Fruit fly (Drosophila melanogaster) whole organism, adult: ENCODE results near the gene Erk7.

ENCODE experiments used
- CG11617 ChIP-seq: fragments of 200-800 bp; sonication (Bioruptor generic); optimal IDR thresholded peaks from 2 replicates; lab custom pipeline; 2017; ENCODE audit warnings: mild to moderate bottlenecking, missing biosample characterization, missing genetic modification reagents, missing genetic modification characterization
- CG12768 ChIP-seq: fragments of 200-800 bp; sonication (Bioruptor generic); optimal IDR thresholded peaks from 2 replicates; lab custom pipeline; 2017; ENCODE audit warnings: missing biosample characterization, missing genetic modification characterization, mild to moderate bottlenecking, moderate library complexity, missing genetic modification reagents
- CG14711 ChIP-seq: fragments of 200-800 bp; sonication (Bioruptor generic); optimal IDR thresholded peaks from 2 replicates; lab custom pipeline; 2018; ENCODE audit warnings: missing biosample characterization, mild to moderate bottlenecking, missing genetic modification characterization, moderate library complexity
- CG1620 ChIP-seq: fragments of 200-800 bp; sonication (Bioruptor generic); optimal IDR thresholded peaks from 2 replicates; lab custom pipeline; 2016; ENCODE audit warnings: missing biosample characterization, missing genetic modification characterization
- CG33017 ChIP-seq: fragments of 200-800 bp; sonication (Bioruptor generic); optimal IDR thresholded peaks from 2 replicates; lab custom pipeline; 2018; ENCODE audit warnings: missing biosample characterization, mild to moderate bottlenecking, missing genetic modification characterization, moderate library complexity
- CG5204 ChIP-seq: fragments of 200-800 bp; sonication (Bioruptor generic); optimal IDR thresholded peaks from 2 replicates; lab custom pipeline; 2016; ENCODE audit warnings: missing biosample characterization, missing genetic modification characterization
- CG7045 ChIP-seq: fragments of 200-800 bp; sonication (Bioruptor generic); optimal IDR thresholded peaks from 2 replicates; lab custom pipeline; 2017; ENCODE audit warnings: missing biosample characterization, mild to moderate bottlenecking, missing genetic modification characterization
- CG7101 ChIP-seq: fragments of 200-800 bp; sonication (Bioruptor generic); optimal IDR thresholded peaks from 2 replicates; lab custom pipeline; 2018; ENCODE audit warnings: missing biosample characterization, mild to moderate bottlenecking, missing genetic modification characterization, moderate library complexity
- Clk ChIP-seq: fragments of 200-800 bp; sonication (Bioruptor generic); optimal IDR thresholded peaks from 2 replicates; lab custom pipeline; 2017; ENCODE audit warnings: missing biosample characterization, missing genetic modification characterization
- Crg-1 ChIP-seq: fragments of 200-800 bp; sonication (Bioruptor generic); optimal IDR thresholded peaks from 2 replicates; lab custom pipeline; 2016; ENCODE audit warnings: missing biosample characterization, missing genetic modification characterization
- Hr96 ChIP-seq: fragments of 200-800 bp; sonication (Bioruptor generic); optimal IDR thresholded peaks from 2 replicates; lab custom pipeline; 2016; ENCODE audit warnings: missing biosample characterization, missing genetic modification characterization
- Mnt ChIP-seq: fragments of 200-800 bp; sonication (Bioruptor generic); optimal IDR thresholded peaks from 2 replicates; lab custom pipeline; 2016; ENCODE audit warnings: missing biosample characterization, mild to moderate bottlenecking, missing genetic modification characterization
- bab1 ChIP-seq: fragments of 200-800 bp; sonication (Bioruptor generic); optimal IDR thresholded peaks from 3 replicates; lab custom pipeline; 2019; ENCODE audit warnings: missing biosample characterization, mild to moderate bottlenecking, missing genetic modification characterization, moderate library complexity
- cic ChIP-seq: fragments of 200-800 bp; sonication (Bioruptor generic); optimal IDR thresholded peaks from 2 replicates; lab custom pipeline; 2017; ENCODE audit warnings: missing biosample characterization, mild to moderate bottlenecking, missing genetic modification characterization, moderate library complexity
- cnc ChIP-seq, 2 experiments: fragments of >200 bp; optimal IDR thresholded peaks; 2 replicates each; lab custom pipeline; 2017
- kay ChIP-seq: fragments of 200-800 bp; sonication (Bioruptor generic); peaks from one replicate; lab custom pipeline; 2016; ENCODE audit warnings: missing biosample characterization, missing genetic modification characterization, borderline replicate concordance
- ovo ChIP-seq: fragments of 200-800 bp; sonication (Bioruptor generic); optimal IDR thresholded peaks from 2 replicates; lab custom pipeline; 2016; ENCODE audit warnings: missing biosample characterization, missing genetic modification characterization
- pad ChIP-seq: fragments of 200-800 bp; sonication (Bioruptor generic); optimal IDR thresholded peaks from 3 replicates; lab custom pipeline; 2017; ENCODE audit warnings: missing biosample characterization, missing genetic modification characterization, mild to moderate bottlenecking, moderate library complexity, missing genetic modification reagents
- tj ChIP-seq: fragments of 200-800 bp; sonication (Bioruptor generic); optimal IDR thresholded peaks from 3 replicates; lab custom pipeline; 2017; ENCODE audit warnings: missing biosample characterization, mild to moderate bottlenecking, missing genetic modification characterization, moderate library complexity
- toe ChIP-seq: fragments of 200-800 bp; sonication (Bioruptor generic); optimal IDR thresholded peaks from 2 replicates; lab custom pipeline; 2016; ENCODE audit warnings: missing biosample characterization, missing genetic modification characterization

The Erk7 gene

dm6 chrX:9243417-9243884, 24.0 kb downstream of the Erk7 start, which contains the start of the genes mxc and Larp7:
Gene mxc, minus strand, starts transcription at chrX:9243467.
Gene Larp7, plus strand, starts transcription at chrX:9243817.
- TF ChIP-seq Mnt (GFP tag; lab: Kevin White, UChicago): peak; percentile 67
- TF ChIP-seq CG5204 (GFP tag; lab: Kevin White, UChicago): no peak
- TF ChIP-seq kay (GFP tag; lab: Kevin White, UChicago): no peak
- peak; percentile 79 for TF ChIP-seq CG11617 (GFP tag; lab: Kevin White, UChicago)
- peak; percentile 71 for TF ChIP-seq CG7101 (tag; lab: Kevin White, UChicago)
- TF ChIP-seq CG33017 (tag; lab: Kevin White, UChicago): no peak
- TF ChIP-seq CG14711: peak; percentile 90
- no peak for TF ChIP-seq Clk (GFP tag; lab: Kevin White, UChicago)
- TF ChIP-seq Hr96 (GFP tag; lab: Kevin White, UChicago): peak; percentile 82
- TF ChIP-seq CG12768 (GFP tag; lab: Kevin White, UChicago): no peak
- TF ChIP-seq cic (GFP tag; lab: Kevin White, UChicago): no peak
- peak; percentile 86 for TF ChIP-seq CG1620 (GFP tag; lab: Kevin White, UChicago)
- TF ChIP-seq ovo: peak; percentile 89
- peak; percentile 84 for TF ChIP-seq Crg-1
- TF ChIP-seq toe (GFP tag; lab: Kevin White, UChicago): peak; percentile 80
- peak; percentile 60 for TF ChIP-seq pad
- peak; percentile 84 for TF ChIP-seq bab1 (GFP tag; lab: Kevin White, UChicago)
- peak; percentile 30 for TF ChIP-seq CG7045 (GFP tag; lab: Kevin White, UChicago)
- TF ChIP-seq tj (GFP tag; lab: Kevin White, UChicago): peak; percentile 53
- TF ChIP-seq cnc (optimal IDR thresholded peaks at IDR 0.05; lab: Kevin White, UChicago): no peak

- no peak for TF ChIP-seq kay (GFP tag; lab: Kevin White, UChicago)
- no peak for TF ChIP-seq Clk (GFP tag; lab: Kevin White, UChicago)
- no peak for TF ChIP-seq CG14711
- TF ChIP-seq Crg-1: no peak
- no peak for TF ChIP-seq CG33017 (tag; lab: Kevin White, UChicago)
- TF ChIP-seq Hr96 (GFP tag; lab: Kevin White, UChicago): no peak
- TF ChIP-seq CG1620 (GFP tag; lab: Kevin White, UChicago): no peak
- no peak for TF ChIP-seq cic (GFP tag; lab: Kevin White, UChicago)
- no peak for TF ChIP-seq CG5204 (GFP tag; lab: Kevin White, UChicago)
- TF ChIP-seq bab1 (GFP tag; lab: Kevin White, UChicago): no peak
- no peak for TF ChIP-seq toe (GFP tag; lab: Kevin White, UChicago)
- no peak for TF ChIP-seq CG7101 (tag; lab: Kevin White, UChicago)
- no peak for TF ChIP-seq CG11617 (GFP tag; lab: Kevin White, UChicago)
- no peak for TF ChIP-seq cnc (optimal IDR thresholded peaks at IDR 0.05; lab: Kevin White, UChicago)
- no peak for TF ChIP-seq CG12768 (GFP tag; lab: Kevin White, UChicago)
- no peak for TF ChIP-seq Mnt (GFP tag; lab: Kevin White, UChicago)
- TF ChIP-seq pad: no peak
- no peak for TF ChIP-seq tj (GFP tag; lab: Kevin White, UChicago)
- TF ChIP-seq ovo: no peak
- no peak for TF ChIP-seq CG7045 (GFP tag; lab: Kevin White, UChicago)
Observed at dm6 chrX:9236485-9236884, 31.0 kb downstream of the Erk7 start, which contains the start of gene Ir8a. Gene Ir8a, minus strand, starts transcription at chrX:9236585.

dm6 chrX:9232199-9232598, 35.3 kb downstream of the Erk7 start, which contains the start of gene CG12121:
Gene CG12121, minus strand, starts transcription at chrX:9232378.
- no peak for TF ChIP-seq kay (GFP tag; lab: Kevin White, UChicago)
- TF ChIP-seq CG14711: peak; percentile 31
- TF ChIP-seq Crg-1: no peak
- no peak for TF ChIP-seq Hr96 (GFP tag; lab: Kevin White, UChicago)
- peak; percentile 65 for TF ChIP-seq bab1 (GFP tag; lab: Kevin White, UChicago)
- no peak for TF ChIP-seq Mnt (GFP tag; lab: Kevin White, UChicago)
- TF ChIP-seq CG7045 (GFP tag; lab: Kevin White, UChicago): no peak
- TF ChIP-seq cic (GFP tag; lab: Kevin White, UChicago): no peak

dm6 chrX:9226837-9227236, 40.7 kb downstream of the Erk7 start, which contains the start of gene Gr8a:
Gene Gr8a, plus strand, starts transcription at chrX:9227137.
- TF ChIP-seq tj (GFP tag; lab: Kevin White, UChicago) (no peak), Crg-1 (no peak), CG5204 (GFP tag; lab: Kevin White, UChicago) (no peak), Mnt (GFP tag; lab: Kevin White, UChicago) (no peak), kay (GFP tag; lab: Kevin White, UChicago) (no peak), pad (no peak), CG12768 (GFP tag; lab: Kevin White, UChicago) (no peak), cic (GFP tag; lab: Kevin White, UChicago) (no peak), CG33017 (tag; lab: Kevin White, UChicago) (no peak)

dm6 chrX:9225137-9225536, 42.4 kb downstream of the Erk7 start, which contains the start of gene CG15370:
Gene CG15370, plus strand, starts transcription at chrX:9225437.
- TF ChIP-seq toe (GFP tag; lab: Kevin White, UChicago) (no peak), tj (GFP tag; lab: Kevin White, UChicago) (no peak), CG7101 (tag; lab: Kevin White, UChicago) (no peak), cic (GFP tag; lab: Kevin White, UChicago) (no peak), CG14711 (no peak), CG12768 (GFP tag; lab: Kevin White, UChicago) (no peak), CG5204 (GFP tag; lab: Kevin White, UChicago) (no peak), bab1 (GFP tag; lab: Kevin White, UChicago) (no peak), Crg-1 (no peak), Clk (GFP tag; lab: Kevin White, UChicago) (no peak), cnc (optimal IDR thresholded peaks at IDR 0.05; lab: Kevin White, UChicago) (no peak), CG7045 (GFP tag; lab: Kevin White, UChicago) (no peak), ovo (no peak), kay (GFP tag; lab: Kevin White, UChicago) (no peak), CG1620 (GFP tag; lab: Kevin White, UChicago) (no peak), CG33017 (tag; lab: Kevin White, UChicago) (no peak), CG11617 (GFP tag; lab: Kevin White, UChicago) (no peak)
